Worm (Caenorhabditis elegans): ENCODE results near the gene wrk-1.
"Not testable (repeated sequence)": the region's sequence is repeated elsewhere in the genome, so short reads cannot be mapped to it uniquely, and the experiment has no call there.

wrk-1 gene

DNA sequence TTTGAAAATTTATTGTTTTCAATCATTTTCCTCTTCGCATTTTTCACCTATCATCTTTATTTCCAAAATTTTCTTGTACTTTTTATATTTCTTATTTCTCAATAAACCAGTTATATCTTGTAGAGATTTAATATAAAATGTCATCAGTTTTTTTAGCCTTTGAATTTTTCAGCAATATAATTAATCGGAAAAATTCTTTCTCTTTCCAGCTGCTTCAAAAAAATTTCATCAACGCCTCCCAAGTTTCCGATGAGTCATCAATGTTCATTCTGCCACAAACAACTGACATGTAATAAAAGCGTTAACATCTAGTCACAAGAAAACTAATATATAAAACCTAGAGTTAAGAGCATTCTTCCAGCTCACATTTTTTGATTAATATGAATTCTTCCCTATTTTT lies 20.7 kb upstream of the wrk-1 start, which contains the start of gene F08F1.4:
Gene F08F1.4 (plus strand): TSS at position 301 of the 400 bp plus-strand sequence.
- TF ChIP-seq ztf-4 (tag; optimal IDR thresholded peaks at IDR 0.05) (no peak), ceh-16 (tag; optimal IDR thresholded peaks at IDR 0.05) (no peak), lin-11 (tag; optimal IDR thresholded peaks at IDR 0.05) (no peak), sem-4 (tag; optimal IDR thresholded peaks at IDR 0.05) (no peak), C34F6.9 (tag; optimal IDR thresholded peaks at IDR 0.05) (no peak), F13H6.1 (tag; optimal IDR thresholded peaks at IDR 0.05) (no peak), egl-27 (tag; optimal IDR thresholded peaks at IDR 0.05) (no peak), nhr-25 (tag; optimal IDR thresholded peaks at IDR 0.05) (no peak), nhr-237 (tag; optimal IDR thresholded peaks at IDR 0.05) (no peak), ztf-1 (GFP tag; conservative IDR thresholded peaks at IDR 0.05) (no peak), unc-39 (tag; optimal IDR thresholded peaks at IDR 0.05) (no peak), dmd-4 (tag; optimal IDR thresholded peaks at IDR 0.05) (no peak), elt-1 (tag; optimal IDR thresholded peaks at IDR 0.05) (no peak), lsy-2 (tag; optimal IDR thresholded peaks at IDR 0.05) (no peak), mab-5 (tag; optimal IDR thresholded peaks at IDR 0.05) (no peak), zag-1 (tag; optimal IDR thresholded peaks at IDR 0.05) (no peak), elt-3 (tag; optimal IDR thresholded peaks at IDR 0.05) (no peak), peb-1 (tag; optimal IDR thresholded peaks at IDR 0.05) (no peak)

DNA sequence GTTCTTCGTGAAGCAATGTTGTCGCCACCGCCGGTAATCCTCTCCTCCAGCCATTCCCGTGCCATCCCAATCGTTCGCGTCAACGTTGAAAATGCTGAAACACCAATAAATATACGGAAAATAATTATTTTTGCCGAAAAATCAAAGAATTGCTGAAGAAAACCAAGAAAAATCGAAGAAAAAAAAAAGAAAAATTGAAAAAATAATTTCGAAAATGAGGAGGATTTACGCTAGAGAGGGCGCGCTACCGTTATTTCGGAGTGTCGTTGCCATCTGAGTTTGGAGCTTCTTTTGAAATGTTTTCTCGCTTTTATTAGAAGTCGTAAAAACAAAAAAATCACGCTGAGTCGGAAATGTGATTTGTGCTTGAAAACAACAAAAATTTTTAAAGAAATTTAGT lies 18.4 kb upstream of the wrk-1 start, which contains the start of gene F08F1.9:
Gene F08F1.9 (minus strand): TSS at position 101 of the 400 bp plus-strand sequence.
- not testable (repeated sequence) for TF ChIP-seq unc-39 (tag; optimal IDR thresholded peaks at IDR 0.05); lin-39 (tag; optimal IDR thresholded peaks at IDR 0.05); unc-55 (GFP tag; optimal IDR thresholded peaks at IDR 0.05)

DNA sequence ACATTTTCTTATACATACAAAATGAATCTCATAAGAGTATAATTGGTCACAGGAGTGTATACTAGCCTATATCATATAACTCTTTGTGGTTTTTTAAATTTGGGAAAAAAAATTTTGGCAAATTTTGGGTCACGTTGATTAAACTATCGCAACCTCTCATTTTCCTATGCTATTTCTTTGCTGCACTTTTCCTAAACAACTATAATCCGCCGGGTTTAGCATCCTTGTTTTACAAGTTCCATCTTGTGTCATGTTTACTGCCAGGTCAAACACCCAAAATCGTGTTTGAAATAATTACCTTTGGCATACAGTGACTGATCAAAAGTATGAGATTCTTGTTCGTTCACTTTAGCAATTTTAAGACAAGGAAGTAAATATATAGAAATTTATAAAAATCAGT lies 15.9 kb upstream of the wrk-1 start, which contains the start of gene sulp-3:
Gene sulp-3 (minus strand): TSS at position 101 of the 400 bp plus-strand sequence.
- no peak for TF ChIP-seq zag-1 (tag; optimal IDR thresholded peaks at IDR 0.05)
- no peak for TF ChIP-seq ztf-1 (GFP tag; conservative IDR thresholded peaks at IDR 0.05)
- TF ChIP-seq unc-39 (tag; optimal IDR thresholded peaks at IDR 0.05) = no peak
- no peak for TF ChIP-seq nhr-25 (tag; optimal IDR thresholded peaks at IDR 0.05)
- no peak for TF ChIP-seq dmd-4 (tag; optimal IDR thresholded peaks at IDR 0.05)
- no peak for TF ChIP-seq elt-3 (tag; optimal IDR thresholded peaks at IDR 0.05)
- TF ChIP-seq nhr-10 (tag; optimal IDR thresholded peaks at IDR 0.05) = no peak
- no peak for TF ChIP-seq Y55F3AM.14 (GFP tag; optimal IDR thresholded peaks at IDR 0.05)
- no peak for TF ChIP-seq snpc-4 (tag; optimal IDR thresholded peaks at IDR 0.05)
- no peak for TF ChIP-seq elt-1 (tag; optimal IDR thresholded peaks at IDR 0.05)
- no peak for TF ChIP-seq nhr-11 (tag; optimal IDR thresholded peaks at IDR 0.05)
- no peak for TF ChIP-seq crh-2 (tag; optimal IDR thresholded peaks at IDR 0.05)
- no peak for TF ChIP-seq nhr-237 (tag; optimal IDR thresholded peaks at IDR 0.05)
- TF ChIP-seq lin-13 (GFP tag; optimal IDR thresholded peaks at IDR 0.05) = no peak
- TF ChIP-seq gmeb-1 (tag; optimal IDR thresholded peaks at IDR 0.05) = no peak
- TF ChIP-seq ztf-4 (tag; optimal IDR thresholded peaks at IDR 0.05) = no peak
- TF ChIP-seq unc-55 (GFP tag; optimal IDR thresholded peaks at IDR 0.05) = no peak

DNA sequence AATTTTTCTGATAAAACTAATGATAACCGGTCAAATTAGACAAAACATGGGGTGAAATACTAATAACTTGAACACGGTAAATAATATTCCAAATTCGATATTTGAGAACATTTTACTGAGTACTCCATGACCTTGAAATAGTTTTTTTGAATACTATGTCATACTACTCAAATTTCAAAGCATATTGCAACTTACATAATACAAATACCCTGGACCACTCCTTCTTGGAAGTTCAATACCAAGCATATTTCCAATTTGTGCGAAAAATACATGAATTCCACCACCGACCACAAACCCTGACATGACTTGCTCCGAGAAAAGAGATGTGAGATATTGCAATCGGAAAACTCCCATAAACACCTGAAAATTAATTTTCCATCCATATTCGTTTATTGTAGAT lies 14.4 kb upstream of the wrk-1 start:
- no peak for TF ChIP-seq nhr-21 (tag; optimal IDR thresholded peaks at IDR 0.05)
- no peak for TF ChIP-seq alr-1 (tag; optimal IDR thresholded peaks at IDR 0.05)
- TF ChIP-seq nhr-12 (tag; optimal IDR thresholded peaks at IDR 0.05) = no peak
- no peak for TF ChIP-seq unc-62 (GFP tag; optimal IDR thresholded peaks at IDR 0.05)
- TF ChIP-seq F13H6.1 (tag; optimal IDR thresholded peaks at IDR 0.05) = no peak
- TF ChIP-seq nhr-11 (tag; optimal IDR thresholded peaks at IDR 0.05) = no peak
- TF ChIP-seq ztf-1 (GFP tag; conservative IDR thresholded peaks at IDR 0.05) = no peak
- TF ChIP-seq ama-1 (optimal IDR thresholded peaks at IDR 0.05) = no peak
- TF ChIP-seq nhr-10 (tag; optimal IDR thresholded peaks at IDR 0.05) = no peak
- no peak for TF ChIP-seq ceh-82 (tag; optimal IDR thresholded peaks at IDR 0.05)
- TF ChIP-seq R02D3.7 (tag; optimal IDR thresholded peaks at IDR 0.05) = no peak
- no peak for TF ChIP-seq crh-2 (tag; optimal IDR thresholded peaks at IDR 0.05)
- no peak for TF ChIP-seq mbf-1 (tag; optimal IDR thresholded peaks at IDR 0.05)
- TF ChIP-seq snpc-4 (tag; optimal IDR thresholded peaks at IDR 0.05) = no peak
- no peak for TF ChIP-seq lin-39 (tag; optimal IDR thresholded peaks at IDR 0.05)
- TF ChIP-seq nhr-77 (tag; optimal IDR thresholded peaks at IDR 0.05) = no peak
- no peak for TF ChIP-seq dmd-4 (tag; optimal IDR thresholded peaks at IDR 0.05)
- TF ChIP-seq gmeb-1 (tag; optimal IDR thresholded peaks at IDR 0.05) = no peak
- no peak for TF ChIP-seq lin-13 (GFP tag; optimal IDR thresholded peaks at IDR 0.05)
- TF ChIP-seq blmp-1 (tag; optimal IDR thresholded peaks at IDR 0.05; ENCODE audit: insufficient read depth) = no peak
